Fruit fly (Drosophila melanogaster): ENCODE results near the gene dsd.

The dsd gene

dm6 chr3R:27581263-27581868, 25.8 kb downstream of the dsd start (continued):
- no peak for TF ChIP-seq brk (GFP tag; optimal IDR thresholded peaks at IDR 0.05)
- no peak for TF ChIP-seq Dfd (GFP tag; optimal IDR thresholded peaks at IDR 0.05)

- TF ChIP-seq Dif (GFP tag; optimal IDR thresholded peaks at IDR 0.05; ENCODE audit: partially characterized antibody): peak; percentile 54
- TF ChIP-seq CrebA (GFP tag; optimal IDR thresholded peaks at IDR 0.05; ENCODE audit: borderline replicate concordance): no peak
- TF ChIP-seq Hnf4 (GFP tag; optimal IDR thresholded peaks at IDR 0.05): no peak
- no peak for TF ChIP-seq Myc (optimal IDR thresholded peaks at IDR 0.05)
- no peak for TF ChIP-seq dsf (GFP tag; optimal IDR thresholded peaks at IDR 0.05; ENCODE audit: borderline replicate concordance)
- no peak for TF ChIP-seq CG32264 (GFP tag; optimal IDR thresholded peaks at IDR 0.05)
- peak; percentile 72 for TF ChIP-seq psq (GFP tag; optimal IDR thresholded peaks at IDR 0.05)
- no peak for TF ChIP-seq CG9705 (GFP tag; optimal IDR thresholded peaks at IDR 0.05)
- TF ChIP-seq sage (GFP tag; optimal IDR thresholded peaks at IDR 0.05): no peak
- no peak for TF ChIP-seq GATAd (GFP tag; optimal IDR thresholded peaks at IDR 0.05)
- no peak for TF ChIP-seq rgr (GFP tag; optimal IDR thresholded peaks at IDR 0.05)
- no peak for TF ChIP-seq Jra (GFP tag; optimal IDR thresholded peaks at IDR 0.05)
- TF ChIP-seq OdsH (GFP tag; optimal IDR thresholded peaks at IDR 0.05): no peak
- TF ChIP-seq Abd-B (GFP tag; optimal IDR thresholded peaks at IDR 0.05): no peak
- TF ChIP-seq tai (GFP tag; optimal IDR thresholded peaks at IDR 0.05): no peak
- no peak for TF ChIP-seq Hr78 (GFP tag; optimal IDR thresholded peaks at IDR 0.05)
- TF ChIP-seq ey (GFP tag; optimal IDR thresholded peaks at IDR 0.05): no peak
- no peak for TF ChIP-seq Sp1 (GFP tag; optimal IDR thresholded peaks at IDR 0.05)
- TF ChIP-seq jim (GFP tag; optimal IDR thresholded peaks at IDR 0.05): no peak
- TF ChIP-seq pan (optimal IDR thresholded peaks at IDR 0.05): no peak
- no peak for TF ChIP-seq Rel (GFP tag; optimal IDR thresholded peaks at IDR 0.05)
- TF ChIP-seq Rel (tag; optimal IDR thresholded peaks at IDR 0.05): peak; percentile 14
- TF ChIP-seq dl (GFP tag; optimal IDR thresholded peaks at IDR 0.05; ENCODE audit: insufficient read depth in 1 of 2, partially characterized antibody in 2 of 2): no peak
- no peak for TF ChIP-seq foxo (GFP tag; optimal IDR thresholded peaks at IDR 0.05)
- no peak for TF ChIP-seq br (GFP tag; optimal IDR thresholded peaks at IDR 0.05)
- no peak for TF ChIP-seq fru (GFP tag; optimal IDR thresholded peaks at IDR 0.05)
- no peak for TF ChIP-seq HLH106 (tag; optimal IDR thresholded peaks at IDR 0.05)
- peak; percentile 40 for TF ChIP-seq Hr83 (GFP tag; optimal IDR thresholded peaks at IDR 0.05; ENCODE audit: poor library complexity, severe bottlenecking)
- no peak for TF ChIP-seq dmrt93B (GFP tag; optimal IDR thresholded peaks at IDR 0.05)
- TF ChIP-seq Dfd (GFP tag; optimal IDR thresholded peaks at IDR 0.05): no peak
- no peak for TF ChIP-seq usp (GFP tag; optimal IDR thresholded peaks at IDR 0.05)
- TF ChIP-seq woc (GFP tag; optimal IDR thresholded peaks at IDR 0.05): no peak
- no peak for TF ChIP-seq Mio (GFP tag; optimal IDR thresholded peaks at IDR 0.05)
- TF ChIP-seq brk (GFP tag; optimal IDR thresholded peaks at IDR 0.05): peak; percentile 20
- no peak for TF ChIP-seq h (GFP tag; optimal IDR thresholded peaks at IDR 0.05)
- no peak for TF ChIP-seq Vsx2 (GFP tag; optimal IDR thresholded peaks at IDR 0.05; ENCODE audit: partially characterized antibody)
Measured at dm6 chr3R:27580274-27581011, 26.8 kb downstream of the dsd start.

- TF ChIP-seq h (GFP tag; optimal IDR thresholded peaks at IDR 0.05) (no peak), Vsx2 (GFP tag; optimal IDR thresholded peaks at IDR 0.05; ENCODE audit: partially characterized antibody) (no peak), OdsH (GFP tag; optimal IDR thresholded peaks at IDR 0.05) (no peak), Abd-B (GFP tag; optimal IDR thresholded peaks at IDR 0.05) (no peak), sage (GFP tag; optimal IDR thresholded peaks at IDR 0.05) (no peak), rgr (GFP tag; optimal IDR thresholded peaks at IDR 0.05) (no peak), Hnf4 (GFP tag; optimal IDR thresholded peaks at IDR 0.05) (no peak), Hr83 (GFP tag; optimal IDR thresholded peaks at IDR 0.05; ENCODE audit: poor library complexity, severe bottlenecking) (no peak), woc (GFP tag; optimal IDR thresholded peaks at IDR 0.05) (no peak), tai (GFP tag; optimal IDR thresholded peaks at IDR 0.05) (no peak), jim (GFP tag; optimal IDR thresholded peaks at IDR 0.05) (no peak), Jra (GFP tag; optimal IDR thresholded peaks at IDR 0.05) (no peak), Myc (optimal IDR thresholded peaks at IDR 0.05) (no peak)
Measured at dm6 chr3R:27579422-27579821, 27.8 kb downstream of the dsd start.
